Worm (Caenorhabditis elegans): ENCODE results near the gene copd-1.
"Not testable (repeated sequence)": the region's sequence is repeated elsewhere in the genome, so short reads cannot be mapped to it uniquely, and the experiment has no call there.

The copd-1 gene

ce11 chrIII:6624872-6625271, at the start of gene copd-1:
TSS of gene copd-1 (minus strand) at chrIII:6624972.
- TF ChIP-seq T20F7.1 (GFP tag; optimal IDR thresholded peaks at IDR 0.05) = no peak
- no peak for TF ChIP-seq nhr-111 (GFP tag; optimal IDR thresholded peaks at IDR 0.05)
- no peak for TF ChIP-seq attf-4 (tag; optimal IDR thresholded peaks at IDR 0.05)
- no peak for TF ChIP-seq F26F4.8 (GFP tag; conservative IDR thresholded peaks at IDR 0.05)
- TF ChIP-seq lin-1 (GFP tag; IDR thresholded peaks at IDR 0.05) = no peak
- TF ChIP-seq skn-1 (tag; optimal IDR thresholded peaks at IDR 0.05) = no peak
- TF ChIP-seq nhr-41 (GFP tag; IDR thresholded peaks at IDR 0.05) = no peak
- no peak for TF ChIP-seq zfp-2 (tag; optimal IDR thresholded peaks at IDR 0.05)
- TF ChIP-seq spr-1 (tag; optimal IDR thresholded peaks at IDR 0.05) = no peak
- no peak for TF ChIP-seq unc-39 (tag; optimal IDR thresholded peaks at IDR 0.05)
- TF ChIP-seq nhr-42 (GFP tag; IDR thresholded peaks at IDR 0.05) = no peak
- no peak for TF ChIP-seq spr-3 (GFP tag; optimal IDR thresholded peaks at IDR 0.05)
- TF ChIP-seq lin-39 (tag; optimal IDR thresholded peaks at IDR 0.05) = no peak
- TF ChIP-seq Y5F2A.4 (GFP tag; optimal IDR thresholded peaks at IDR 0.05) = no peak
- TF ChIP-seq nhr-77 (tag; optimal IDR thresholded peaks at IDR 0.05) = no peak
- TF ChIP-seq aha-1 (tag) = no peak
- no peak for TF ChIP-seq nhr-102 (tag; optimal IDR thresholded peaks at IDR 0.05)

- TF ChIP-seq fkh-10 (GFP tag; optimal IDR thresholded peaks at IDR 0.05) (peak; percentile 52), unc-130 (GFP tag; optimal IDR thresholded peaks at IDR 0.05) (no peak), spr-3 (GFP tag; optimal IDR thresholded peaks at IDR 0.05) (no peak), ces-1 (GFP tag; optimal IDR thresholded peaks at IDR 0.05) (peak; percentile 55), unc-62 (GFP tag; optimal IDR thresholded peaks at IDR 0.05 in 1 of 2) (peak in 1 of 2 experiments; percentile 80), unc-62 (tag; optimal IDR thresholded peaks at IDR 0.05) (no peak), Y48G9A.11 (GFP tag; IDR thresholded peaks at IDR 0.05) (no peak)
Measured at ce11 chrIII:6670737-6671242, 46.0 kb upstream of the copd-1 start.

- TF ChIP-seq F26F4.8 (GFP tag; conservative IDR thresholded peaks at IDR 0.05) (peak; percentile 81), D1046.2 (GFP tag; IDR thresholded peaks at IDR 0.05) (peak; percentile 91), ZK337.2 (GFP tag; IDR thresholded peaks at IDR 0.05) (peak; percentile 62; the same call in 1 of the 2 replicates), pha-4 (GFP tag; IDR thresholded peaks at IDR 0.05) (peak; percentile 79), Y48G9A.11 (GFP tag; IDR thresholded peaks at IDR 0.05) (peak; percentile 76), dmd-9 (GFP tag; IDR thresholded peaks at IDR 0.05) (peak; percentile 69), set-16 (GFP tag; IDR thresholded peaks at IDR 0.05) (peak; percentile 47), vab-7 (GFP tag; IDR thresholded peaks at IDR 0.05) (peak; percentile 92), Y75B8A.6 (GFP tag; IDR thresholded peaks at IDR 0.05) (peak; percentile 63; the same call in 1 of the 2 replicates), F44E2.7 (GFP tag; IDR thresholded peaks at IDR 0.05) (peak; percentile 90), ceh-20 (GFP tag; IDR thresholded peaks at IDR 0.05) (0 out of 2 replicates have a peak, but pooled peaks have one; percentile 28), dmd-6 (GFP tag; IDR thresholded peaks at IDR 0.05) (peak; percentile 39; the same call in 1 of the 2 replicates), lin-38 (GFP tag; IDR thresholded peaks at IDR 0.05) (peak; percentile 83), lim-7 (GFP tag; IDR thresholded peaks at IDR 0.05) (peak; percentile 98), egl-43 (GFP tag; IDR thresholded peaks at IDR 0.05) (peak; percentile 95), nhr-41 (GFP tag; IDR thresholded peaks at IDR 0.05) (peak; percentile 90), ceh-44 (GFP tag; IDR thresholded peaks at IDR 0.05) (peak; percentile 50; the same call in 1 of the 2 replicates), lin-1 (GFP tag; IDR thresholded peaks at IDR 0.05) (peak; percentile 61; the same call in 1 of the 2 replicates), mxl-2 (GFP tag; conservative IDR thresholded peaks at IDR 0.05) (peak; percentile 59; the same call in 1 of the 2 replicates), madf-5 (GFP tag; IDR thresholded peaks at IDR 0.05) (peak in 1 of 2 experiments; percentile 56; a peak in 1 of 4 replicates), madf-9 (GFP tag; conservative IDR thresholded peaks at IDR 0.05) (peak; percentile 77), ctbp-1 (GFP tag; IDR thresholded peaks at IDR 0.05) (peak; percentile 76), zfp-3 (GFP tag; conservative IDR thresholded peaks at IDR 0.05) (0 out of 2 replicates have a peak, but pooled peaks have one; percentile 35), hmg-1.1 (GFP tag; IDR thresholded peaks at IDR 0.05) (peak; percentile 79), tra-1 (GFP tag; IDR thresholded peaks at IDR 0.05) (peak; percentile 58; the same call in 1 of the 2 replicates)
- TF ChIP-seq pha-4 (tag; optimal IDR thresholded peaks at IDR 0.05) = not testable (repeated sequence)
Measured at ce11 chrIII:6661660-6662059, 36.9 kb upstream of the copd-1 start.

All from whole organism, L4 larva.